Worm (Caenorhabditis elegans): ENCODE measurements around the gene tsp-21.

DNA sequence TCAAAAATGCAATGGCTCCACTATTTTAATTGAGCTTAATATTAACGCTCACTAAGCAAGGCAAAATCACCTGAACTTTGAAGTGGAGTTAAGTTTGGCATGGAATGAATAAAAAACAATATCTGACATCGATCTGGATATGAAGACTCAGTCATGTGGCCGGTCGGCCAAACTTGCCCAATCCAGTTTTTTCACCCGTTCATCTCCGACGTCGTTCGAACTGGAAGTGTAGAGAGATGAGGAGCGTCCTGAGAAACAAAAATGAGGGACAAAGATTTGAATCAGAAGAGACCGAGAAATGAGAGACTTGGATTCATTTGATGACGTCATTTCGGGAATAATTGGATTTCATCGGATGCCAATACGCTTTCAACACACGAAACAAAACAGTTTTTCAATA lies 5.9 kb downstream of the tsp-21 start:
- TF ChIP-seq attf-5 (GFP tag; optimal IDR thresholded peaks at IDR 0.05) (no peak), sea-2 (GFP tag; IDR thresholded peaks at IDR 0.05) (no peak), nfya-1 (tag; optimal IDR thresholded peaks at IDR 0.05; ENCODE audit: borderline replicate concordance, insufficient read depth) (no peak), him-1 (tag; optimal IDR thresholded peaks at IDR 0.05) (no peak), repo-1 (tag; optimal IDR thresholded peaks at IDR 0.05) (no peak), attf-3 (GFP tag; conservative IDR thresholded peaks at IDR 0.05) (no peak), ama-1 (optimal IDR thresholded peaks at IDR 0.05) (no peak), ama-1 (GFP tag; optimal IDR thresholded peaks at IDR 0.05) (no peak), unc-62 (GFP tag; optimal IDR thresholded peaks at IDR 0.05) (no peak), F49E8.2 (tag; optimal IDR thresholded peaks at IDR 0.05; ENCODE audit: insufficient read depth) (no peak)

Measured in whole organism, young adult.